Worm (Caenorhabditis elegans): ENCODE data around the gene ZK354.9.

- no peak for TF ChIP-seq ama-1 (optimal IDR thresholded peaks at IDR 0.05)
- TF ChIP-seq unc-55 (GFP tag; optimal IDR thresholded peaks at IDR 0.05): no peak
- no peak for TF ChIP-seq sox-4 (tag; optimal IDR thresholded peaks at IDR 0.05)
- no peak for TF ChIP-seq K02D7.2 (tag; optimal IDR thresholded peaks at IDR 0.05)
- no peak for TF ChIP-seq pqm-1 (tag; optimal IDR thresholded peaks at IDR 0.05)
- TF ChIP-seq ceh-24 (tag; optimal IDR thresholded peaks at IDR 0.05): no peak
- TF ChIP-seq K09A11.1 (tag; optimal IDR thresholded peaks at IDR 0.05; ENCODE audit: insufficient read depth): no peak
- no peak for TF ChIP-seq dmd-4 (tag; optimal IDR thresholded peaks at IDR 0.05; ENCODE audit: borderline replicate concordance)
Observed at ce11 chrIV:5272518-5272917, 35.4 kb downstream of the ZK354.9 start, which contains the start of gene F36H12.3.
